Fruit fly (Drosophila melanogaster) whole organism, embryonic: ENCODE measurements around the gene CG1628.

Experiments
- Blimp-1 ChIP-seq: fragments of 200-800 bp; sonication (Bioruptor generic); optimal IDR thresholded peaks from 3 replicates; lab custom pipeline; 2018; ENCODE audit warnings: missing biosample characterization, missing genetic modification characterization, mild to moderate bottlenecking, moderate library complexity, missing genetic modification reagents
- CG10147 ChIP-seq: fragments of 200-800 bp; sonication (Bioruptor generic); optimal IDR thresholded peaks from 2 replicates; lab custom pipeline; 2019; ENCODE audit warnings: missing biosample characterization, mild to moderate bottlenecking, missing genetic modification characterization, moderate library complexity
- CG10209 ChIP-seq: fragments of 200-800 bp; sonication (Bioruptor generic); optimal IDR thresholded peaks from 3 replicates; lab custom pipeline; 2017; ENCODE audit warnings: missing biosample characterization, mild to moderate bottlenecking, missing genetic modification characterization, missing genetic modification reagents
- CG12659 ChIP-seq: fragments of 200-800 bp; sonication (Bioruptor generic); optimal IDR thresholded peaks from 3 replicates; lab custom pipeline; 2017; ENCODE audit warnings: mild to moderate bottlenecking, missing biosample characterization, missing genetic modification reagents, missing genetic modification characterization
- CG14050 ChIP-seq: fragments of 200-800 bp; sonication (Bioruptor generic); IDR thresholded peaks from 3 replicates; pipeline ENCODE4 v1.3.6; 2022; ENCODE audit warnings: missing biosample characterization, missing genetic modification characterization
- CG15269 ChIP-seq: fragments of 200-800 bp; sonication (Bioruptor generic); optimal IDR thresholded peaks from 2 replicates; lab custom pipeline; 2018; ENCODE audit warnings: missing biosample characterization, mild to moderate bottlenecking, missing genetic modification characterization, moderate library complexity
- CG17829 ChIP-seq: fragments of 200-800 bp; optimal IDR thresholded peaks from 2 replicates; lab custom pipeline; 2019; ENCODE audit warnings: missing biosample characterization, mild to moderate bottlenecking, missing genetic modification characterization, moderate library complexity
- CG3065 ChIP-seq: fragments of 200-800 bp; sonication (Bioruptor generic); optimal IDR thresholded peaks from 2 replicates; lab custom pipeline; 2016; ENCODE audit warnings: missing biosample characterization, missing genetic modification characterization
- CG3281 ChIP-seq: fragments of 200-800 bp; sonication (Bioruptor generic); optimal IDR thresholded peaks from 3 replicates; lab custom pipeline; 2017; ENCODE audit warnings: missing biosample characterization, mild to moderate bottlenecking, missing genetic modification characterization
- CG3847 ChIP-seq: fragments of 200-800 bp; sonication (Bioruptor generic); IDR thresholded peaks from 2 replicates; pipeline ENCODE4 v1.3.6; 2022; ENCODE audit warnings: missing biosample characterization, missing genetic modification characterization
- CG42726 ChIP-seq: fragments of 200-800 bp; sonication (Bioruptor generic); IDR thresholded peaks from 2 replicates; pipeline ENCODE4 v1.3.6; 2022; ENCODE audit warnings: missing biosample characterization, missing genetic modification characterization; ENCODE audit not compliant: partially characterized antibody
- CG4730 ChIP-seq: fragments of 200-800 bp; sonication (Bioruptor generic); IDR thresholded peaks from 2 replicates; pipeline ENCODE4 v1.3.6; 2022; ENCODE audit warnings: missing biosample characterization, missing genetic modification characterization
- CG6272 ChIP-seq: fragments of 200-800 bp; sonication (Bioruptor generic); IDR thresholded peaks from 2 replicates; pipeline ENCODE4 v1.3.6; 2022; ENCODE audit warnings: missing biosample characterization, missing genetic modification characterization
- CG7372 ChIP-seq: fragments of 200-800 bp; sonication (Bioruptor generic); IDR thresholded peaks from 2 replicates; pipeline ENCODE4 v1.3.6; 2022; ENCODE audit warnings: missing biosample characterization, missing genetic modification characterization
- CG7556 ChIP-seq: fragments of 200-800 bp; sonication (Bioruptor generic); optimal IDR thresholded peaks from 2 replicates; lab custom pipeline; 2017; ENCODE audit warnings: missing biosample characterization, mild to moderate bottlenecking, missing genetic modification characterization
- CG7987 ChIP-seq: fragments of 200-800 bp; sonication (Bioruptor generic); optimal IDR thresholded peaks from 2 replicates; lab custom pipeline; 2018; ENCODE audit warnings: missing biosample characterization, mild to moderate bottlenecking, missing genetic modification characterization, moderate library complexity
- CG8765 ChIP-seq: fragments of 200-800 bp; sonication (Bioruptor generic); IDR thresholded peaks from 2 replicates; pipeline ENCODE4 v1.3.6; 2022; ENCODE audit warnings: missing biosample characterization, missing genetic modification characterization
- CG8924 ChIP-seq: fragments of 200-800 bp; optimal IDR thresholded peaks from 3 replicates; lab custom pipeline; 2019; ENCODE audit warnings: missing biosample characterization, mild to moderate bottlenecking, missing genetic modification characterization, moderate library complexity
- CG9817 ChIP-seq: fragments of 200-800 bp; sonication (Bioruptor generic); optimal IDR thresholded peaks from 2 replicates; lab custom pipeline; 2018; ENCODE audit warnings: missing biosample characterization, mild to moderate bottlenecking, missing genetic modification characterization, moderate library complexity
- D19A ChIP-seq: fragments of 200-800 bp; optimal IDR thresholded peaks from 3 replicates; lab custom pipeline; 2019; ENCODE audit warnings: missing biosample characterization, mild to moderate bottlenecking, missing genetic modification characterization, moderate library complexity
- HHEX ChIP-seq: fragments of 200-800 bp; sonication (Bioruptor generic); optimal IDR thresholded peaks from 3 replicates; lab custom pipeline; 2017; ENCODE audit warnings: missing biosample characterization, mild to moderate bottlenecking, missing genetic modification characterization, missing genetic modification reagents
- HLH3B ChIP-seq: fragments of 200-800 bp; sonication (Bioruptor generic); IDR thresholded peaks from 2 replicates; pipeline ENCODE4 v1.3.6; 2022; ENCODE audit warnings: missing biosample characterization, missing genetic modification characterization
- Hmr ChIP-seq: fragments of 200-800 bp; sonication (Bioruptor generic); optimal IDR thresholded peaks from 3 replicates; lab custom pipeline; 2017; ENCODE audit warnings: mild to moderate bottlenecking, missing biosample characterization, missing genetic modification reagents, missing genetic modification characterization
- Lhr ChIP-seq: fragments of 200-800 bp; sonication (Bioruptor generic); optimal IDR thresholded peaks from 3 replicates; lab custom pipeline; 2017; ENCODE audit warnings: mild to moderate bottlenecking, missing biosample characterization, missing genetic modification reagents, missing genetic modification characterization
- NK7.1 ChIP-seq: fragments of 200-800 bp; sonication (Bioruptor generic); optimal IDR thresholded peaks from 3 replicates; lab custom pipeline; 2016; ENCODE audit warnings: missing biosample characterization, missing genetic modification characterization
- Neu2 ChIP-seq: fragments of 200-800 bp; sonication (Bioruptor generic); optimal IDR thresholded peaks from 3 replicates; lab custom pipeline; 2016; ENCODE audit warnings: missing biosample characterization, missing genetic modification characterization, borderline replicate concordance
- Rfx ChIP-seq: fragments of 200-800 bp; sonication (Bioruptor generic); IDR thresholded peaks from 2 replicates; pipeline ENCODE4 v1.3.6; 2022; ENCODE audit warnings: missing biosample characterization, missing genetic modification characterization
- Sox102F ChIP-seq: fragments of 200-800 bp; sonication (Bioruptor generic); optimal IDR thresholded peaks from 2 replicates; lab custom pipeline; 2018; ENCODE audit warnings: missing biosample characterization, mild to moderate bottlenecking, missing genetic modification characterization, moderate library complexity
- Ssrp ChIP-seq: fragments of 200-800 bp; sonication (Bioruptor generic); optimal IDR thresholded peaks from 2 replicates; lab custom pipeline; 2018; ENCODE audit warnings: missing biosample characterization, mild to moderate bottlenecking, missing genetic modification characterization, moderate library complexity
- abd-A ChIP-seq: fragments of 200-800 bp; sonication (Bioruptor generic); optimal IDR thresholded peaks from 3 replicates; lab custom pipeline; 2019; ENCODE audit warnings: missing biosample characterization, mild to moderate bottlenecking, missing genetic modification characterization, moderate library complexity
- ap ChIP-seq: fragments of 200-800 bp; sonication (Bioruptor generic); IDR thresholded peaks from 2 replicates; pipeline ENCODE4 v1.3.6; 2022; ENCODE audit warnings: missing biosample characterization, missing genetic modification characterization
- bbx ChIP-seq: fragments of 200-800 bp; sonication (Bioruptor generic); IDR thresholded peaks from 2 replicates; pipeline ENCODE4 v1.3.6; 2022; ENCODE audit warnings: missing biosample characterization, missing genetic modification characterization; ENCODE audit not compliant: partially characterized antibody
- bcd ChIP-seq: fragments of 200-800 bp; sonication (Bioruptor generic); optimal IDR thresholded peaks from 2 replicates; lab custom pipeline; 2017; ENCODE audit warnings: missing biosample characterization, mild to moderate bottlenecking, missing genetic modification characterization
- cas ChIP-seq: fragments of 200-800 bp; sonication (Bioruptor generic); IDR thresholded peaks from 2 replicates; pipeline ENCODE4 v1.3.6; 2022; ENCODE audit warnings: missing biosample characterization, missing genetic modification characterization
- dmrt99B ChIP-seq: fragments of 200-800 bp; sonication (Bioruptor generic); optimal IDR thresholded peaks from 2 replicates; lab custom pipeline; 2018; ENCODE audit warnings: missing biosample characterization, mild to moderate bottlenecking, missing genetic modification characterization, moderate library complexity
- ewg ChIP-seq: fragments of 200-800 bp; sonication (Bioruptor generic); optimal IDR thresholded peaks from 3 replicates; lab custom pipeline; 2017; ENCODE audit warnings: mild to moderate bottlenecking, missing biosample characterization, missing genetic modification reagents, missing genetic modification characterization
- fd64A ChIP-seq: fragments of 200-800 bp; sonication (Bioruptor generic); optimal IDR thresholded peaks from 3 replicates; lab custom pipeline; 2018; ENCODE audit warnings: missing biosample characterization, mild to moderate bottlenecking, missing genetic modification characterization
- gcm ChIP-seq: fragments of 200-800 bp; sonication (Bioruptor generic); optimal IDR thresholded peaks from 2 replicates; lab custom pipeline; 2019; ENCODE audit warnings: missing biosample characterization, mild to moderate bottlenecking, missing genetic modification characterization, moderate library complexity
- kay ChIP-seq: fragments of 200-800 bp; sonication (Bioruptor generic); optimal IDR thresholded peaks from 2 replicates; lab custom pipeline; 2016; ENCODE audit warnings: missing biosample characterization, missing genetic modification characterization
- nmo ChIP-seq: fragments of 200-800 bp; sonication (Bioruptor generic); optimal IDR thresholded peaks from 2 replicates; lab custom pipeline; 2018; ENCODE audit warnings: missing biosample characterization, mild to moderate bottlenecking, missing genetic modification characterization, moderate library complexity
- onecut ChIP-seq: fragments of 200-800 bp; sonication (Bioruptor generic); IDR thresholded peaks from 2 replicates; pipeline ENCODE4 v1.3.6; 2022; ENCODE audit warnings: missing biosample characterization, missing genetic modification characterization
- otp ChIP-seq: fragments of 200-800 bp; sonication (Bioruptor generic); IDR thresholded peaks from 3 replicates; pipeline ENCODE4, ENCODE4 v1.3.6; 2022; ENCODE audit warnings: missing biosample characterization, missing genetic modification characterization
- ro ChIP-seq: fragments of 200-800 bp; sonication (Bioruptor generic); IDR thresholded peaks from 2 replicates; pipeline ENCODE4 v1.3.6; 2022; ENCODE audit warnings: missing biosample characterization, missing genetic modification characterization
- scrt ChIP-seq: fragments of 200-800 bp; sonication (Bioruptor generic); optimal IDR thresholded peaks from 2 replicates; lab custom pipeline; 2018; ENCODE audit warnings: missing biosample characterization, mild to moderate bottlenecking, missing genetic modification characterization, moderate library complexity
- sens-2 ChIP-seq: fragments of 200-800 bp; sonication (Bioruptor generic); IDR thresholded peaks from 2 replicates; pipeline ENCODE4 v1.3.6; 2022; ENCODE audit warnings: missing biosample characterization, missing genetic modification characterization
- sob ChIP-seq: fragments of 200-800 bp; sonication (Bioruptor generic); IDR thresholded peaks from 2 replicates; pipeline ENCODE4 v1.3.6; 2022; ENCODE audit warnings: missing biosample characterization, missing genetic modification characterization
- ssp ChIP-seq: fragments of 200-800 bp; sonication (Bioruptor generic); IDR thresholded peaks from 2 replicates; pipeline ENCODE4 v1.3.6; 2022; ENCODE audit warnings: missing biosample characterization, missing genetic modification characterization
- tna ChIP-seq: fragments of 200-800 bp; sonication (Bioruptor generic); IDR thresholded peaks from 2 replicates; pipeline ENCODE4 v1.3.6; 2022; ENCODE audit warnings: missing biosample characterization, missing genetic modification characterization; ENCODE audit not compliant: partially characterized antibody
- wor ChIP-seq: fragments of 200-800 bp; sonication (Bioruptor generic); IDR thresholded peaks from 2 replicates; pipeline ENCODE4 v1.3.6; 2022; ENCODE audit warnings: missing biosample characterization, missing genetic modification characterization

Gene CG1628

DNA sequence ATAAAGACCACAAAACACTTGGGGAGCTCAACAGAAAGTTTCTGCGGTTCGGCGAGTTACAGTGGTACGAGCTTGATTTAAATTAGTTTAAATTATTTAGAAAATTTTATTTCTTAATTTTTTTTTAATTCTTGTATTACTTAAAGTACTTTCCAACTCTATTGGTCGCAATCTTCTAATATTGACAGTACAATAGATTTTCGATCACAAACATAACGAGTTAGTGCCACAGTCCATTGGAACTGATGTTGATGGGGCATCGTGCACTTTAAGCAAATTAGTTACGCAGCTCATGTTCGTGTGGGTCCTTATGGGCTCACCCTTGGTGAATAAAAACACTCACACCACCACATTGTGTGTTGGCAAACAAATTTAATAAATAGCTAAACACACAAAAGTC is 29.0 kb downstream of the CG1628 start (continued):
- TF ChIP-seq ro (no peak), Sox102F (GFP tag; lab: Kevin White, UChicago) (peak; percentile 70), CG10209 (GFP tag; lab: Kevin White, UChicago) (peak; percentile 43), Ssrp (peak; percentile 39), Hmr (GFP tag; lab: Kevin White, UChicago) (peak; percentile 67), CG7556 (GFP tag; lab: Kevin White, UChicago) (peak; percentile 70), CG7987 (GFP tag; lab: Kevin White, UChicago) (no peak), CG12659 (GFP tag; lab: Kevin White, UChicago) (peak; percentile 45), HLH3B (GFP tag; lab: Robert Waterston, UW) (peak; percentile 76), CG8765 (GFP tag; lab: Robert Waterston, UW) (no peak), tna (GFP tag; lab: Robert Waterston, UW) (no peak), NK7.1 (GFP tag; lab: Kevin White, UChicago) (no peak), abd-A (tag; lab: Kevin White, UChicago) (peak; percentile 39), Blimp-1 (GFP tag; lab: Kevin White, UChicago) (peak; percentile 62), scrt (GFP tag; lab: Kevin White, UChicago) (peak; percentile 9), sob (peak; percentile 42; the same call in 1 of the 2 replicates), cas (GFP tag; lab: Robert Waterston, UW) (0 out of 2 replicates have a peak, but pooled peaks have one; percentile 17), CG3281 (GFP tag; lab: Kevin White, UChicago) (peak; percentile 54), ewg (peak; percentile 30), otp (GFP tag; lab: Robert Waterston, UW) (peak; percentile 19; the same call in 1 of the 3 replicates), CG10147 (GFP tag; lab: Kevin White, UChicago) (peak; percentile 17), Lhr (GFP tag; lab: Kevin White, UChicago) (no peak), CG6272 (GFP tag; lab: Robert Waterston, UW) (no peak), bbx (GFP tag; lab: Robert Waterston, UW) (no peak), D19A (peak; percentile 45), CG9817 (tag; lab: Kevin White, UChicago) (peak; percentile 21), sens-2 (GFP tag; lab: Robert Waterston, UW) (no peak), CG3847 (GFP tag; lab: Robert Waterston, UW) (peak; percentile 21; the same call in 1 of the 2 replicates), dmrt99B (tag; lab: Kevin White, UChicago) (peak; percentile 73), fd64A (GFP tag; lab: Kevin White, UChicago) (no peak), ap (GFP tag; lab: Robert Waterston, UW) (peak; percentile 47), bcd (GFP tag; lab: Kevin White, UChicago) (peak; percentile 46), CG3065 (GFP tag; lab: Kevin White, UChicago) (no peak), onecut (GFP tag; lab: Robert Waterston, UW) (0 out of 2 replicates have a peak, but pooled peaks have one; percentile 27), Rfx (peak; percentile 70), CG7372 (no peak), CG15269 (tag; lab: Kevin White, UChicago) (peak; percentile 69), gcm (GFP tag; lab: Kevin White, UChicago) (peak; percentile 23), Neu2 (no peak), wor (GFP tag; lab: Robert Waterston, UW) (0 out of 2 replicates have a peak, but pooled peaks have one; percentile 34), CG42726 (GFP tag; lab: Robert Waterston, UW) (no peak), CG14050 (GFP tag; lab: Robert Waterston, UW) (0 out of 3 replicates have a peak, but pooled peaks have one; percentile 28), CG4730 (GFP tag; lab: Robert Waterston, UW) (0 out of 2 replicates have a peak, but pooled peaks have one; percentile 25), CG8924 (tag; lab: Kevin White, UChicago) (peak; percentile 45), CG17829 (tag; lab: Kevin White, UChicago) (peak; percentile 31), ssp (0 out of 2 replicates have a peak, but pooled peaks have one; percentile 22), kay (GFP tag; lab: Kevin White, UChicago) (peak; percentile 4), nmo (GFP tag; lab: Kevin White, UChicago) (peak; percentile 50), HHEX (peak; percentile 52)
